Worm (Caenorhabditis elegans) whole organism, young adult: ENCODE measurements around the gene K08D8.4.
"Not testable (repeated sequence)": the region's sequence is repeated elsewhere in the genome, so short reads cannot be mapped to it uniquely, and the experiment has no call there.

ENCODE experiments used
- B0035.1 ChIP-seq: sonication (generic microtip); optimal IDR thresholded peaks from 2 replicates; lab custom pipeline; 2016; ENCODE audit warnings: missing genetic modification characterization, mild to moderate bottlenecking, missing compliant biosample characterization, missing genotype, missing genetic modification reagents
- C06A6.2 ChIP-seq: fragments of 200-800 bp; sonication (Bioruptor generic); conservative IDR thresholded peaks from 2 replicates; pipeline ENCODE4 v1.3.6; 2022; ENCODE audit warnings: missing genetic modification characterization, missing compliant biosample characterization
- F52B5.7 ChIP-seq: sonication (generic microtip); optimal IDR thresholded peaks from 2 replicates; lab custom pipeline; 2016; ENCODE audit warnings: mild to moderate bottlenecking, missing genetic modification characterization, missing compliant biosample characterization
- K11D2.4 ChIP-seq: fragments of 200-800 bp; sonication (Bioruptor generic); IDR thresholded peaks from 2 replicates; pipeline ENCODE4 v1.3.6; 2022; ENCODE audit warnings: missing genetic modification reagents, missing genetic modification characterization, missing compliant biosample characterization
- K12H6.12 ChIP-seq: fragments of 200-800 bp; sonication (Bioruptor generic); optimal IDR thresholded peaks from 2 replicates; lab custom pipeline; 2018; ENCODE audit warnings: mild to moderate bottlenecking, missing genetic modification characterization, missing compliant biosample characterization
- Y67H2A.10 ChIP-seq: fragments of 200-800 bp; sonication (Bioruptor generic); conservative IDR thresholded peaks from 2 replicates; pipeline ENCODE4 v1.3.6; 2022; ENCODE audit warnings: missing genetic modification reagents, missing genetic modification characterization, missing compliant biosample characterization
- Y79H2A.3 ChIP-seq: fragments of 200-800 bp; sonication (Bioruptor generic); conservative IDR thresholded peaks from 2 replicates; pipeline ENCODE4 v1.3.6; 2022; ENCODE audit warnings: missing genetic modification reagents, missing genetic modification characterization, missing compliant biosample characterization
- aptf-2 ChIP-seq: fragments of 200-800 bp; sonication (Bioruptor generic); conservative IDR thresholded peaks from 2 replicates; pipeline ENCODE4 v1.3.6; 2022; ENCODE audit warnings: missing genetic modification reagents, missing genetic modification characterization, missing compliant biosample characterization
- atf-7 ChIP-seq: sonication (generic microtip); optimal IDR thresholded peaks from 2 replicates; lab custom pipeline; 2017; ENCODE audit warnings: mild to moderate bottlenecking, missing genetic modification characterization, missing compliant biosample characterization
- attf-5 ChIP-seq: fragments of 200-800 bp; sonication (Bioruptor generic); optimal IDR thresholded peaks from 2 replicates; lab custom pipeline; 2018; ENCODE audit warnings: mild to moderate bottlenecking, missing genetic modification characterization, missing compliant biosample characterization
- hlh-12 ChIP-seq: sonication (generic microtip); optimal IDR thresholded peaks from 2 replicates; lab custom pipeline; 2016; ENCODE audit warnings: missing genetic modification characterization, missing compliant biosample characterization
- lin-26 ChIP-seq: fragments of 200-800 bp; sonication (Bioruptor generic); IDR thresholded peaks from 2 replicates; pipeline ENCODE4 v1.3.6; 2022; ENCODE audit warnings: missing genetic modification reagents, missing genetic modification characterization, missing compliant biosample characterization
- madf-8 ChIP-seq: fragments of 200-800 bp; sonication (Bioruptor generic); conservative IDR thresholded peaks from 2 replicates; pipeline ENCODE4 v1.3.6; 2022; ENCODE audit warnings: missing genetic modification reagents, missing genetic modification characterization, missing compliant biosample characterization
- mel-28 ChIP-seq: sonication (generic microtip); optimal IDR thresholded peaks from 2 replicates; lab custom pipeline; 2016; ENCODE audit warnings: borderline replicate concordance, mild to moderate bottlenecking, missing genetic modification characterization, missing compliant biosample characterization
- mes-4 ChIP-seq: sonication (generic microtip); optimal IDR thresholded peaks from 2 replicates; lab custom pipeline; 2016; ENCODE audit warnings: missing genotype, missing genetic modification characterization, missing compliant biosample characterization
- mxl-1 ChIP-seq: sonication (generic microtip); optimal IDR thresholded peaks from 2 replicates; lab custom pipeline; 2016; ENCODE audit warnings: missing genetic modification characterization, missing compliant biosample characterization
- nfya-1 ChIP-seq: sonication (generic microtip); optimal IDR thresholded peaks from 2 replicates; lab custom pipeline; 2017; ENCODE audit warnings: antibody characterized with exemption, missing compliant biosample characterization, missing genetic modification characterization, borderline replicate concordance; ENCODE audit not compliant: insufficient read depth
- nfyb-1 ChIP-seq: fragments of 200-800 bp; sonication (Bioruptor generic); IDR thresholded peaks from 2 replicates; pipeline ENCODE4 v1.3.6; 2022; ENCODE audit warnings: missing genetic modification reagents, missing genetic modification characterization, missing compliant biosample characterization
- nhr-120 ChIP-seq: fragments of 200-800 bp; sonication (Bioruptor generic); IDR thresholded peaks from 2 replicates; pipeline ENCODE4 v1.3.6; 2022; ENCODE audit warnings: missing genetic modification characterization, missing compliant biosample characterization
- nhr-80 ChIP-seq: sonication (generic microtip); optimal IDR thresholded peaks from 2 replicates; lab custom pipeline; 2016; ENCODE audit warnings: missing genetic modification characterization, missing compliant biosample characterization
- nhr-90 ChIP-seq: sonication (generic microtip); optimal IDR thresholded peaks from 2 replicates; lab custom pipeline; 2016; ENCODE audit warnings: missing genotype, mild to moderate bottlenecking, missing genetic modification characterization, missing compliant biosample characterization
- repo-1 ChIP-seq: sonication (generic microtip); optimal IDR thresholded peaks from 2 replicates; lab custom pipeline; 2017; ENCODE audit warnings: mild to moderate bottlenecking, missing genetic modification characterization, missing compliant biosample characterization
- snpc-3.4 ChIP-seq: sonication (generic microtip); optimal IDR thresholded peaks from 2 replicates; lab custom pipeline; 2017; ENCODE audit warnings: missing genetic modification characterization, mild to moderate bottlenecking, missing compliant biosample characterization, antibody characterized with exemption, moderate library complexity, missing genotype, missing genetic modification reagents
- sptf-2 ChIP-seq: fragments of 200-800 bp; sonication (Bioruptor generic); optimal IDR thresholded peaks from 2 replicates; lab custom pipeline; 2018; ENCODE audit warnings: mild to moderate bottlenecking, missing genetic modification characterization, missing compliant biosample characterization
- tbx-9 ChIP-seq: sonication (generic microtip); optimal IDR thresholded peaks from 2 replicates; lab custom pipeline; 2016; ENCODE audit warnings: borderline replicate concordance, missing genetic modification characterization, inconsistent platforms, missing compliant biosample characterization
- tlf-1 ChIP-seq: fragments of 200-800 bp; sonication (Bioruptor generic); optimal IDR thresholded peaks from 2 replicates; lab custom pipeline; 2018; ENCODE audit warnings: mild to moderate bottlenecking, missing genetic modification characterization, missing compliant biosample characterization
- ztf-22 ChIP-seq: fragments of 200-800 bp; sonication (Bioruptor generic); optimal IDR thresholded peaks from 2 replicates; lab custom pipeline; 2018; ENCODE audit warnings: mild to moderate bottlenecking, missing genetic modification characterization, moderate library complexity, missing compliant biosample characterization
- ztf-25 ChIP-seq: fragments of 200-800 bp; sonication (Bioruptor generic); IDR thresholded peaks from 2 replicates; pipeline ENCODE4 v1.3.6; 2022; ENCODE audit warnings: missing genetic modification reagents, missing genetic modification characterization, missing compliant biosample characterization
- ztf-26 ChIP-seq: sonication (generic microtip); optimal IDR thresholded peaks from 2 replicates; lab custom pipeline; 2017; ENCODE audit warnings: missing genetic modification characterization, missing compliant biosample characterization
- ztf-3 ChIP-seq: fragments of 200-800 bp; sonication (Bioruptor generic); optimal IDR thresholded peaks from 2 replicates; lab custom pipeline; 2018; ENCODE audit warnings: mild to moderate bottlenecking, missing genetic modification characterization, missing compliant biosample characterization

Gene K08D8.4

ce11 chrIV:12890445-12890844 lies 19.4 kb downstream of the K08D8.4 start, which contains the start of gene K08D8.6:
Gene K08D8.6 (minus strand): TSS chrIV:12890508.
- TF ChIP-seq snpc-3.4 (tag; lab: Kevin White, UChicago) (no peak), atf-7 (peak; percentile 36), nhr-80 (peak; percentile 87)
- TF ChIP-seq, all 124 proteins: peak for 2

- TF ChIP-seq aptf-2 (GFP tag; lab: Robert Waterston, UW) (no peak), ztf-26 (no peak)
- TF ChIP-seq, all 124 proteins: peak for 0
These were observed 23.8 kb downstream of the K08D8.4 start for ce11 chrIV:12886012-12886411.

ce11 chrIV:12883190-12883589 lies 26.6 kb downstream of the K08D8.4 start, which contains the start of gene ZK896.4:
Gene ZK896.4 (minus strand): TSS chrIV:12883290.
- TF ChIP-seq mel-28 (no peak), tbx-9 (tag; lab: Kevin White, UChicago) (no peak), Y79H2A.3 (no peak), attf-5 (no peak)
- TF ChIP-seq, all 124 proteins: peak for 0

ce11 chrIV:12879557-12879956 lies 30.2 kb downstream of the K08D8.4 start, which contains the start of gene ZK896.5:
Gene ZK896.5 (minus strand): TSS chrIV:12879645.
- peak; percentile 42 for TF ChIP-seq nhr-80
- TF ChIP-seq mxl-1: no peak
- no peak for TF ChIP-seq mel-28
- no peak for TF ChIP-seq ztf-22 (GFP tag; lab: Kevin White, UChicago)
- no peak for TF ChIP-seq hlh-12
- no peak for TF ChIP-seq nfyb-1 (GFP tag; lab: Robert Waterston, UW)

ce11 chrIV:12876558-12876957 lies 33.2 kb downstream of the K08D8.4 start:
- peak; percentile 52 for TF ChIP-seq nhr-80
- no peak for TF ChIP-seq ztf-26
- TF ChIP-seq, all 124 proteins: peak for 1

ce11 chrIV:12875260-12875659 lies 34.5 kb downstream of the K08D8.4 start, which contains the start of gene ZK896.1:
Gene ZK896.1 (minus strand): TSS chrIV:12875360.
- TF ChIP-seq tlf-1 (GFP tag; lab: Kevin White, UChicago); F52B5.7 (tag; lab: Kevin White, UChicago); C06A6.2 (GFP tag; lab: Robert Waterston, UW): not testable (repeated sequence)

- no peak for TF ChIP-seq mes-4
- no peak for TF ChIP-seq nhr-80
- TF ChIP-seq ztf-25: no peak
- no peak for TF ChIP-seq nhr-120 (GFP tag; lab: Robert Waterston, UW)
- no peak for TF ChIP-seq B0035.1 (tag; lab: Kevin White, UChicago)
- TF ChIP-seq sptf-2 (GFP tag; lab: Kevin White, UChicago): no peak
- TF ChIP-seq K12H6.12: no peak
- no peak for TF ChIP-seq nhr-90 (tag; lab: Kevin White, UChicago)
- TF ChIP-seq nfya-1: no peak
- no peak for TF ChIP-seq madf-8 (GFP tag; lab: Robert Waterston, UW)
- no peak for TF ChIP-seq repo-1 (tag; lab: Kevin White, UChicago)
- no peak for TF ChIP-seq K11D2.4
- TF ChIP-seq ztf-3 (GFP tag; lab: Kevin White, UChicago): no peak
- TF ChIP-seq Y67H2A.10 (GFP tag; lab: Robert Waterston, UW): no peak
- no peak for TF ChIP-seq mel-28
- no peak for TF ChIP-seq lin-26 (GFP tag; lab: Robert Waterston, UW)
These were observed 38.3 kb downstream of the K08D8.4 start, which contains the start of gene clec-187 for ce11 chrIV:12871445-12871947. Gene clec-187 (minus strand): TSS chrIV:12871495.
